Worm (Caenorhabditis elegans) whole organism, L1 larva: ENCODE data around the gene F38E9.6.

Source experiments
- Y116A8C.19 ChIP-seq: sonication (generic microtip); optimal IDR thresholded peaks from 2 replicates; lab custom pipeline; 2016; ENCODE audit warnings: missing compliant biosample characterization, missing genetic modification characterization, borderline replicate concordance
- aly-2 ChIP-seq: fragments of 150-350 bp; optimal IDR thresholded peaks from 2 replicates; lab custom pipeline; 2014; ENCODE audit warnings: missing biosample characterization, missing genetic modification characterization
- lin-39 ChIP-seq: fragments of 150-350 bp; optimal IDR thresholded peaks from 2 replicates; lab custom pipeline; 2014; ENCODE audit warnings: missing biosample characterization, missing genetic modification reagents, missing genetic modification characterization
- nhr-77 ChIP-seq: fragments of 150-350 bp; optimal IDR thresholded peaks from 2 replicates; lab custom pipeline; 2014; ENCODE audit warnings: missing biosample characterization, missing genetic modification characterization
- pax-3 ChIP-seq: fragments of 200-800 bp; sonication (Bioruptor generic); optimal IDR thresholded peaks from 2 replicates; lab custom pipeline; 2018; ENCODE audit warnings: mild to moderate bottlenecking, missing genetic modification characterization, moderate library complexity, missing compliant biosample characterization
- tbx-2 ChIP-seq: sonication (generic microtip); optimal IDR thresholded peaks from 2 replicates; lab custom pipeline; 2016; ENCODE audit warnings: missing genetic modification characterization, missing compliant biosample characterization
- zag-1 ChIP-seq: fragments of 150-350 bp; optimal IDR thresholded peaks from 2 replicates; lab custom pipeline; 2014; ENCODE audit warnings: missing biosample characterization, missing genetic modification characterization

DNA sequence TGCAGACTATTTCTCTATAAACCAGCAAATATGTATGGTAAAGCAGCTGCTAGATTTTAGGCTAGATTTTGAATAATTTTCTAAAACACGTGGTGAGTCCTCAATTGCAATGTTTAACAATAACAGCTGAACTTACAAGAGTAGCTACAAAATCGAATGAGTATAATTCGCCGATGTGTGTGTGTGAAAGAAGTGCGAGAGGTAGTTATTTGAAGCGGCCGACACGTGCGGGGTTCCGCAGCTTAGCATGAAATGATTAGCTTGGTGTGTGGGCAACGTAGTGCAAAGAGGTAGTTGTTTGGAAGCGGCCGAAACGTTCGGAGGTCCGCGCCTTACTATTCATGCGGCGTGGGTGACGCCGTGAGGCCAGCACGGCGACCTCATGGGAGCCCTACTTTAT lies 36.6 kb downstream of the F38E9.6 start:
- no peak for TF ChIP-seq nhr-77
- no peak for TF ChIP-seq tbx-2 (tag; lab: Kevin White, UChicago)
- no peak for TF ChIP-seq aly-2 (tag; lab: Kevin White, UChicago)
- no peak for TF ChIP-seq zag-1 (tag; lab: Kevin White, UChicago)
- TF ChIP-seq lin-39 (tag; lab: Kevin White, UChicago), result no peak
- no peak for TF ChIP-seq pax-3 (tag; lab: Kevin White, UChicago)
- no peak for TF ChIP-seq Y116A8C.19 (tag; lab: Kevin White, UChicago)
